Fruit fly (Drosophila melanogaster): ENCODE results near the gene CG9171.

DNA sequence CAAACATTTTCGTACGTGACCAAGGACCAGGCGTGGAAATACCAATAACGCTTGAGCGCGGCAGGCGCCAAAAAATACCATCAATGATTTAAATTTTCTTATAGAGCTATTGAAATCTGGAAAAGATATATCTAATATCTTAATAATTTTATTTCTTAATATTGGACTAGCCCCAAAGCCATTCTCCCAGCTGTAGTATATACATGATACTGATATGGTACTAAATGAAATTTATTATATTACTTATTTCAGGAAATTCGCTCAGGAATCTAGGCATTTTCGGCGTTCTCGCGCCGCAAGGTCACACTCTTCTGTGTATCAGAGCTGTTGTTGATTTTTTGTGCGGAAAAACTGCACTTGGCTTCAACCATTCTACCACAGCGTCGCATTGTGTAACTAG is 1.9 kb upstream of the CG9171 start, which contains the start of the genes CG14005 and CG7239:
- TF ChIP-seq Eip78C (GFP tag) (no peak), CG15336 (GFP tag; IDR thresholded peaks at IDR 0.05) (no peak), eg (GFP tag; IDR thresholded peaks at IDR 0.05) (no peak), Lpt (GFP tag; optimal IDR thresholded peaks at IDR 0.05) (no peak), CG9139 (GFP tag; optimal IDR thresholded peaks at IDR 0.05) (no peak), CG10669 (GFP tag; optimal IDR thresholded peaks at IDR 0.05) (no peak), CG32006 (GFP tag; optimal IDR thresholded peaks at IDR 0.05) (no peak), CG3032 (tag; optimal IDR thresholded peaks at IDR 0.05) (no peak), cyc (GFP tag; optimal IDR thresholded peaks at IDR 0.05) (no peak), Hr39 (GFP tag; optimal IDR thresholded peaks at IDR 0.05) (no peak), OdsH (GFP tag; optimal IDR thresholded peaks at IDR 0.05) (no peak)
